Fruit fly (Drosophila melanogaster): Measurements from ENCODE around the gene msi.

Gene msi

DNA sequence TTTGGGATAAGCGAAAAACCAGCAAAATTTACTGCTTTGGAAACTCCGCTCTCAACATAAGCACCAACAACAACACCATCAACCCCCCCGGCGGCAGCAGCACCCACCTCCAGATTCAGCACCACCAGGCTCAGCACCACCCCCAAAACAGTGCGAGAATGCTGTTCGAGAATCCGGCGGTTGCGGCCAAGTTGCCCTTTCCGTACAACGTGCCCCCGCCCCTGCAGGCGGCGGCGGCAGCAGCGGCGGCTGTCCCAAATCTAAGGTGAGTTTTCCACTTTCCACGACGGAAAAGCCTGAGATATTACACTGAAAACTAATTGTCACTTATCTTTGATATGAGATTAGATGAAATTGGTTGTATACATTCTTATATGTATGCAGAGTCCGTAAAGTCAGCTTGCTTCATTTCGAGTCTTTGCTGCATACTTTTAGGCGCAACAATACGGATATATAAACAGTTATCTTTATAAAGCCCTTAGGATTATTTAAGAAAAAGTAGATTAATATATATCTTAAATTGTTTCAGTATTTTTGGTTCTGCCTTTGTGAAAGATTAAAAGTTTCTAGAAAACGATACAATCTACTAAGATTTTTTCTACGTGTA lies 3.6 kb downstream of the msi start (continued):
- TF ChIP-seq CG14860 (GFP tag; IDR thresholded peaks at IDR 0.05; ENCODE audit: partially characterized antibody) (no peak), dmrt99B (tag; optimal IDR thresholded peaks at IDR 0.05) (peak; percentile 47), ci (GFP tag; IDR thresholded peaks at IDR 0.05) (no peak), CG2875 (GFP tag; optimal IDR thresholded peaks at IDR 0.05) (no peak), hth (optimal IDR thresholded peaks at IDR 0.05) (no peak), sens (GFP tag) (peak; percentile 66), CG6175 (GFP tag; IDR thresholded peaks at IDR 0.05) (no peak), ash1 (GFP tag; optimal IDR thresholded peaks at IDR 0.05) (no peak), CG10979 (tag; optimal IDR thresholded peaks at IDR 0.05) (peak; percentile 46), nerfin-1 (tag; optimal IDR thresholded peaks at IDR 0.05) (peak; percentile 82), BtbVII (GFP tag; optimal IDR thresholded peaks at IDR 0.05) (peak; percentile 1), en (GFP tag; optimal IDR thresholded peaks at IDR 0.05) (no peak), CG6683 (GFP tag; optimal IDR thresholded peaks at IDR 0.05) (no peak), CG18599 (GFP tag; optimal IDR thresholded peaks at IDR 0.05) (peak; percentile 40), fu2 (GFP tag; optimal IDR thresholded peaks at IDR 0.05) (no peak), Hmr (GFP tag; optimal IDR thresholded peaks at IDR 0.05) (peak; percentile 48), Hsf (GFP tag; optimal IDR thresholded peaks at IDR 0.05) (peak; percentile 15), CG4360 (GFP tag; IDR thresholded peaks at IDR 0.05) (peak; percentile 22; the same call in 1 of the 2 replicates), Doc2 (GFP tag; IDR thresholded peaks at IDR 0.05) (no peak), PHDP (tag; optimal IDR thresholded peaks at IDR 0.05) (peak; percentile 35), twi (tag; optimal IDR thresholded peaks at IDR 0.05) (no peak), nau (GFP tag; optimal IDR thresholded peaks at IDR 0.05) (peak; percentile 0), da (GFP tag; optimal IDR thresholded peaks at IDR 0.05) (no peak), sob (GFP tag; IDR thresholded peaks at IDR 0.05) (0 out of 2 replicates have a peak, but pooled peaks have one; percentile 27), CG17328 (GFP tag; IDR thresholded peaks at IDR 0.05) (0 out of 2 replicates have a peak, but pooled peaks have one; percentile 12), CG13424 (tag; optimal IDR thresholded peaks at IDR 0.05) (peak; percentile 25), CG6689 (GFP tag; IDR thresholded peaks at IDR 0.05) (0 out of 2 replicates have a peak, but pooled peaks have one; percentile 26), CG6765 (GFP tag; optimal IDR thresholded peaks at IDR 0.05) (no peak), CG7357 (GFP tag; IDR thresholded peaks at IDR 0.05) (no peak), nom (GFP tag; optimal IDR thresholded peaks at IDR 0.05) (no peak), HmgD (GFP tag; optimal IDR thresholded peaks at IDR 0.05) (no peak), ara (GFP tag; IDR thresholded peaks at IDR 0.05) (no peak), CG11695 (GFP tag; IDR thresholded peaks at IDR 0.05) (0 out of 3 replicates have a peak, but pooled peaks have one; percentile 33)

- TF ChIP-seq sqz (GFP tag; optimal IDR thresholded peaks at IDR 0.05), result no peak
- peak; percentile 60 for TF ChIP-seq nom (GFP tag; optimal IDR thresholded peaks at IDR 0.05)
- peak; percentile 80; the same call in 1 of the 4 replicates for TF ChIP-seq chinmo (GFP tag; IDR thresholded peaks at IDR 0.05; ENCODE audit: partially characterized antibody)
Measured at dm6 chr3R:25529289-25529688, 13.4 kb downstream of the msi start.

DNA sequence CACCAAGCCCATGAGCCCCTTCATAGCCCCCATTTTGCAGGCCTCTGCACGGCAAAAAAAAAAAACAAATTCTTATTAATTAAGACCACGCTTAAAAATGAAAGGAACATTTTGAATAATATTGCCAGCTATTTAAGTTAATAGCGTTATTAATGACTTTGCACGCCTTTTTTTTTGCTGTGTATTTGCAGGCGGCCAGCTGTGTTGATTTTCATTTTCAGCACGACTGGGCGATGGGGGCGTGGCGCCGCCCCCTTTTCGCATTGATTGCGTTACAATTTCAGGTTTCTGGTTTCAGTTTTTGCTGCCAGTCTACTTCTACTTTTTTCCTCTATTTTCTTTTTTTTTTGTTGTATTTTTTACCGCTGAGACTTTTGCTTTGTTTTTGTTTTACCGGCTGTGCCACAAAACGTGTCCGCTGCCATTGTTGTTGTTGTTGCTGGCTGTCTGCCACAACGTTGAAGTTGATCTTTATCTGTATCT lies 16.0 kb downstream of the msi start:
- TF ChIP-seq Drgx (GFP tag; IDR thresholded peaks at IDR 0.05) (peak; percentile 94), tin (GFP tag; optimal IDR thresholded peaks at IDR 0.05) (peak; percentile 43), CG13894 (tag; optimal IDR thresholded peaks at IDR 0.05) (no peak), crp (GFP tag; optimal IDR thresholded peaks at IDR 0.05) (no peak), CG18011 (GFP tag; optimal IDR thresholded peaks at IDR 0.05) (no peak), CG9797 (GFP tag; optimal IDR thresholded peaks at IDR 0.05) (no peak), CG3281 (GFP tag; optimal IDR thresholded peaks at IDR 0.05) (no peak), chinmo (GFP tag; IDR thresholded peaks at IDR 0.05; ENCODE audit: partially characterized antibody) (no peak), CG12769 (tag; optimal IDR thresholded peaks at IDR 0.05) (no peak), CG1233 (GFP tag; optimal IDR thresholded peaks at IDR 0.05) (no peak), ab (GFP tag; optimal IDR thresholded peaks at IDR 0.05) (no peak), ase (GFP tag; IDR thresholded peaks at IDR 0.05) (peak; percentile 46; the same call in 1 of the 3 replicates), croc (GFP tag; conservative IDR thresholded peaks at IDR 0.05) (peak; percentile 29; the same call in 2 of the 3 replicates), toy (GFP tag; IDR thresholded peaks at IDR 0.05) (no peak)
